Fruit fly (Drosophila melanogaster) whole organism, wandering third instar larva: ENCODE measurements around the gene Sfxn2.

ENCODE experiments used
- CG32264 ChIP-seq: fragments of 200-800 bp; sonication (Bioruptor generic); optimal IDR thresholded peaks from 2 replicates; lab custom pipeline; 2016; ENCODE audit warnings: missing biosample characterization, missing genetic modification characterization
- GATAd ChIP-seq: sonication (Bioruptor generic); optimal IDR thresholded peaks from 2 replicates; lab custom pipeline; 2016; ENCODE audit warnings: missing biosample characterization, missing genetic modification characterization
- HLH106 ChIP-seq: fragments of 200-800 bp; optimal IDR thresholded peaks from 3 replicates; lab custom pipeline; 2019; ENCODE audit warnings: missing biosample characterization, mild to moderate bottlenecking, missing genetic modification characterization, moderate library complexity
- Hr78 ChIP-seq: fragments of >200 bp; optimal IDR thresholded peaks from 2 replicates; lab custom pipeline; 2017; ENCODE audit warnings: missing biosample characterization, missing genetic modification characterization
- Mio ChIP-seq: sonication (Bioruptor generic); optimal IDR thresholded peaks from 2 replicates; lab custom pipeline; 2016; ENCODE audit warnings: missing biosample characterization, missing genetic modification characterization
- Sp1 ChIP-seq: fragments of 200-800 bp; sonication (Bioruptor generic); optimal IDR thresholded peaks from 3 replicates; lab custom pipeline; 2019; ENCODE audit warnings: missing biosample characterization, mild to moderate bottlenecking, missing genetic modification characterization, moderate library complexity
- br ChIP-seq: fragments of 200-800 bp; sonication (Bioruptor generic); optimal IDR thresholded peaks from 2 replicates; lab custom pipeline; 2016; ENCODE audit warnings: missing biosample characterization, missing genetic modification characterization
- dl ChIP-seq, 2 experiments: fragments of 175-275, 200-275 bp in 1 of 2; fragments of 200-275 bp in 1 of 2; sonication (Bioruptor generic); optimal IDR thresholded peaks; lab custom pipeline; 2018; ENCODE audit warnings: mild to moderate bottlenecking in 2 of 2, missing biosample characterization in 2 of 2, missing genetic modification characterization in 2 of 2, moderate library complexity in 2 of 2; ENCODE audit not compliant: partially characterized antibody in 2 of 2, insufficient read depth in 1 of 2
- fru ChIP-seq: fragments of 200-800 bp; sonication (Bioruptor generic); optimal IDR thresholded peaks from 3 replicates; lab custom pipeline; 2016; ENCODE audit warnings: missing biosample characterization, mild to moderate bottlenecking, missing genetic modification characterization
- jim ChIP-seq: fragments of 175-275, 200-325 bp; sonication (Bioruptor generic); optimal IDR thresholded peaks from 2 replicates; lab custom pipeline; 2016; ENCODE audit warnings: missing biosample characterization, mild to moderate bottlenecking, missing genetic modification characterization
- psq ChIP-seq: fragments of 200-800 bp; sonication (Bioruptor generic); optimal IDR thresholded peaks from 3 replicates; lab custom pipeline; 2017; ENCODE audit warnings: missing biosample characterization, mild to moderate bottlenecking, missing genetic modification characterization, moderate library complexity
- sage ChIP-seq: fragments of 200-800 bp; sonication (Bioruptor generic); optimal IDR thresholded peaks from 2 replicates; lab custom pipeline; 2016; ENCODE audit warnings: missing biosample characterization, mild to moderate bottlenecking, missing genetic modification characterization
- tai ChIP-seq: sonication (Bioruptor generic); optimal IDR thresholded peaks from 2 replicates; lab custom pipeline; 2016; ENCODE audit warnings: missing biosample characterization, missing genetic modification characterization

- TF ChIP-seq Hr78 (no peak), CG32264 (GFP tag; lab: Kevin White, UChicago) (no peak), GATAd (no peak), HLH106 (tag; lab: Kevin White, UChicago) (peak; percentile 30), sage (GFP tag; lab: Kevin White, UChicago) (no peak), jim (no peak), br (GFP tag; lab: Kevin White, UChicago) (no peak), psq (GFP tag; lab: Kevin White, UChicago) (peak; percentile 47), dl (GFP tag; optimal IDR thresholded peaks at IDR 0.05; lab: Kevin White, UChicago; ENCODE audit: insufficient read depth in 1 of 2, partially characterized antibody in 2 of 2) (no peak), Mio (GFP tag; lab: Kevin White, UChicago) (no peak), fru (GFP tag; lab: Kevin White, UChicago) (no peak), tai (GFP tag; lab: Kevin White, UChicago) (no peak), Sp1 (peak; percentile 27)
Observed at dm6 chr3L:19056857-19057324, 6.1 kb upstream of the Sfxn2 start.
